Fruit fly (Drosophila melanogaster): ENCODE data around the gene Sugb.

Sugb gene

dm6 chr3L:11683819-11684521 lies at the start of gene Sugb (continued):
- TF ChIP-seq Mad (GFP tag; optimal IDR thresholded peaks at IDR 0.05) (peak; percentile 67), Hr51 (GFP tag; optimal IDR thresholded peaks at IDR 0.05) (peak; percentile 52 to 57), ab (GFP tag; optimal IDR thresholded peaks at IDR 0.05) (no peak), CG14860 (GFP tag; IDR thresholded peaks at IDR 0.05; ENCODE audit: partially characterized antibody) (peak; percentile 56; the same call in 2 of the 3 replicates), Elba2 (GFP tag; optimal IDR thresholded peaks at IDR 0.05) (peak; percentile 0), row (GFP tag; IDR thresholded peaks at IDR 0.05) (peak; percentile 83), odd (GFP tag; optimal IDR thresholded peaks at IDR 0.05) (peak; percentile 59), CG4328 (GFP tag; optimal IDR thresholded peaks at IDR 0.05) (peak; percentile 62), Doc3 (GFP tag; IDR thresholded peaks at IDR 0.05; ENCODE audit: partially characterized antibody) (peak; percentile 71), chinmo (GFP tag; IDR thresholded peaks at IDR 0.05; ENCODE audit: partially characterized antibody) (0 out of 4 replicates have a peak, but pooled peaks have one; percentile 62), CG16779 (GFP tag; IDR thresholded peaks at IDR 0.05) (no peak), dati (GFP tag; IDR thresholded peaks at IDR 0.05) (no peak), trh (GFP tag; optimal IDR thresholded peaks at IDR 0.05) (no peak), mirr (GFP tag; optimal IDR thresholded peaks at IDR 0.05) (peak; percentile 61), run (tag; optimal IDR thresholded peaks at IDR 0.05) (peak; percentile 26), CG30431 (GFP tag; optimal IDR thresholded peaks at IDR 0.05) (no peak), org-1 (GFP tag; optimal IDR thresholded peaks at IDR 0.05) (no peak), knrl (GFP tag; IDR thresholded peaks at IDR 0.05; ENCODE audit: partially characterized antibody) (peak; percentile 66; the same call in 1 of the 3 replicates), vnd (GFP tag; IDR thresholded peaks at IDR 0.05; ENCODE audit: partially characterized antibody) (no peak), Dad (GFP tag; optimal IDR thresholded peaks at IDR 0.05) (peak; percentile 28), CG9727 (GFP tag; optimal IDR thresholded peaks at IDR 0.05) (peak; percentile 55), stwl (tag; optimal IDR thresholded peaks at IDR 0.05) (no peak), Opbp (GFP tag; IDR thresholded peaks at IDR 0.05; ENCODE audit: partially characterized antibody) (peak; percentile 30; the same call in 1 of the 3 replicates), crc (GFP tag; optimal IDR thresholded peaks at IDR 0.05) (peak; percentile 38), lbe (GFP tag; optimal IDR thresholded peaks at IDR 0.05) (peak; percentile 62), pum (GFP tag; optimal IDR thresholded peaks at IDR 0.05) (peak; percentile 49), pfk (GFP tag; optimal IDR thresholded peaks at IDR 0.05) (peak; percentile 36), Hand (GFP tag; optimal IDR thresholded peaks at IDR 0.05) (peak; percentile 37), Sox100B (GFP tag; optimal IDR thresholded peaks at IDR 0.05) (peak; percentile 54), en (GFP tag; optimal IDR thresholded peaks at IDR 0.05) (peak; percentile 3), Optix (GFP tag; IDR thresholded peaks at IDR 0.05) (no peak; the same call in 2 of the 3 replicates), CG18011 (GFP tag; optimal IDR thresholded peaks at IDR 0.05) (peak; percentile 30), CG7556 (GFP tag; optimal IDR thresholded peaks at IDR 0.05) (peak; percentile 71), sisA (GFP tag; IDR thresholded peaks at IDR 0.05) (no peak; the same call in 1 of the 2 replicates), CG4730 (GFP tag; IDR thresholded peaks at IDR 0.05) (peak; percentile 7; the same call in 1 of the 2 replicates), sd (tag; optimal IDR thresholded peaks at IDR 0.05) (peak; percentile 36), CG32767 (GFP tag; IDR thresholded peaks at IDR 0.05) (no peak), CG10147 (GFP tag; optimal IDR thresholded peaks at IDR 0.05) (peak; percentile 61), Side (GFP tag; optimal IDR thresholded peaks at IDR 0.05) (peak; percentile 46), slbo (GFP tag; IDR thresholded peaks at IDR 0.05) (peak; percentile 80), NK7.1 (GFP tag; optimal IDR thresholded peaks at IDR 0.05) (peak; percentile 55), ems (GFP tag; optimal IDR thresholded peaks at IDR 0.05) (peak; percentile 85), caup (GFP tag; optimal IDR thresholded peaks at IDR 0.05; ENCODE audit: severe bottlenecking) (peak; percentile 66), Bteb2 (GFP tag; optimal IDR thresholded peaks at IDR 0.05) (peak; percentile 74), Ssrp (tag; optimal IDR thresholded peaks at IDR 0.05) (peak; percentile 4), CG33213 (GFP tag; optimal IDR thresholded peaks at IDR 0.05) (peak; percentile 24), gem (tag; optimal IDR thresholded peaks at IDR 0.05) (peak; percentile 77), Trl (optimal IDR thresholded peaks at IDR 0.05) (no peak), Trl (GFP tag; optimal IDR thresholded peaks at IDR 0.05) (peak; percentile 4)

All from whole organism, embryonic.